Fruit fly (Drosophila melanogaster) whole organism: ENCODE measurements around the gene CG33252.

Experiments
- CG8478 ChIP-seq: fragments of >200 bp; optimal IDR thresholded peaks from 2 replicates; lab custom pipeline; 2018; ENCODE audit warnings: inconsistent platforms
- EcR ChIP-seq, 2 experiments: fragments of >200 bp; optimal IDR thresholded peaks; 2 replicates each; lab custom pipeline; 2017; ENCODE audit warnings: missing biosample characterization in 2 of 2, missing genetic modification characterization in 2 of 2, missing genetic modification reagents in 2 of 2
- psq ChIP-seq: fragments of >200 bp; optimal IDR thresholded peaks from 2 replicates; lab custom pipeline; 2017
- usp ChIP-seq: fragments of >200 bp; optimal IDR thresholded peaks from 2 replicates; lab custom pipeline; 2017; ENCODE audit warnings: missing biosample characterization, missing genetic modification characterization, mixed read lengths

DNA sequence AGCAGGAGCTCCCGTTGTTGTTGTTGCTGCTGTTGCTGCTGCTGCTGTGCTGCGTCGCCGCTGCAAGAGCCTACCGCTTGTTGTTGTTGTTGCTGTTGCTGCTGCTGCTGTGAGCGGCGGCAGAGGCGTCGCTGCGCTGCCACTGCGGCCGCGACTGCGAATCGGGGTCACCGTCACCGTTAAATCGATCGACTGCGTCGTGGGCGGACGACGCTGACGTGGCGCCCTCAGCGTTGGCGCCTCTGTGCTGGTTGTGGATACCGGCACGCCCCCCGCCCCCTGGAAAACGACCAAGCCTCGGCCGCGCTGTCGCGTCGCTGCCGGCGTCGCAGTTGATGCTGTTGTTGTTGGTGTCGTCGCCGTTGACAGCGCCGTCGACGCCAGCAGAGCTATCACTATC, 47.5 kb downstream of the CG33252 start:
- TF ChIP-seq psq (lab: Kevin White, UChicago): no peak
- no peak for TF ChIP-seq EcR (GFP tag; optimal IDR thresholded peaks at IDR 0.05; lab: Kevin White, UChicago)
- TF ChIP-seq CG8478 (lab: Kevin White, UChicago): no peak
- TF ChIP-seq usp (GFP tag; lab: Kevin White, UChicago): no peak
